Worm (Caenorhabditis elegans) whole organism, L4 larva: ENCODE measurements around the gene F10E9.12.

Source experiments
- F44E2.7 ChIP-seq: fragments of 200-800 bp; sonication (Bioruptor generic); IDR thresholded peaks from 2 replicates; pipeline ENCODE4 v2.1.2; 2022; ENCODE audit warnings: missing genetic modification characterization, missing compliant biosample characterization
- lin-1 ChIP-seq: fragments of 200-800 bp; sonication (Bioruptor generic); IDR thresholded peaks from 2 replicates; pipeline ENCODE4 v1.3.6; 2022; ENCODE audit warnings: missing genetic modification reagents, missing genetic modification characterization, missing compliant biosample characterization
- rbr-2 ChIP-seq: sonication (generic microtip); optimal IDR thresholded peaks from 2 replicates; lab custom pipeline; 2016; ENCODE audit warnings: missing genotype, missing genetic modification characterization, missing compliant biosample characterization

DNA sequence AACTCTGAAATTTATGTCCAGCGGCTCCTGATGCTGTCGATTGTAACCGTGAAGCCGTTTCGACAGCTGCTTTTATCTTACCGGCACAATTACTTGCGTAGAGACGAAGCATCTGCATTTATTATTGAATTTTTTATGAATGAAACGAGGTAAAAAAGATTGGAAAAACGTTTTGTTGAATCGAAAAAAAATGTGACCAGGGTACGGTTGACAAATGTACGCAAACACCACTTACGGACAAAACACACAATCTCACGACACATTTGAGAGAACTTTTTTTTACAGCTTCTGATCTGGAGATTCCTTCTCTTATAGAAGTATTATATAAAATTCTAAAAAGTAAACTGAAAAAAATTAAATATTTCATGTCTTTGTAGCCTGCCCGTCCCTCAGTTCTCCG is 7.4 kb downstream of the F10E9.12 start, which contains the start of the genes mrps-18A and ZC262.2:
- no peak for TF ChIP-seq F44E2.7 (GFP tag; lab: Robert Waterston, UW)
- TF ChIP-seq lin-1 (GFP tag; lab: Robert Waterston, UW): no peak
- TF ChIP-seq rbr-2 (tag; lab: Kevin White, UChicago): no peak
